Worm (Caenorhabditis elegans) whole organism, L3 larva: ENCODE data around the gene aat-3.

Experiments
- R02D3.7 ChIP-seq: fragments of 150-350 bp; optimal IDR thresholded peaks from 2 replicates; lab custom pipeline; 2014; ENCODE audit warnings: missing biosample characterization, missing genetic modification characterization
- fkh-10 ChIP-seq: sonication (generic microtip); optimal IDR thresholded peaks from 2 replicates; lab custom pipeline; 2017; ENCODE audit warnings: missing biosample characterization, missing genetic modification reagents, missing genetic modification characterization
- lin-15B ChIP-seq: fragments of 150-350 bp; optimal IDR thresholded peaks from 2 replicates; lab custom pipeline; 2014; ENCODE audit warnings: missing biosample characterization, missing genetic modification characterization
- nhr-12 ChIP-seq: fragments of 150-350 bp; optimal IDR thresholded peaks from 2 replicates; lab custom pipeline; 2014; ENCODE audit warnings: missing biosample characterization, missing genetic modification characterization
- nhr-237 ChIP-seq: fragments of 150-350 bp; optimal IDR thresholded peaks from 2 replicates; lab custom pipeline; 2014; ENCODE audit warnings: missing biosample characterization, missing genetic modification characterization
- ztf-4 ChIP-seq: fragments of 150-350 bp; optimal IDR thresholded peaks from 2 replicates; lab custom pipeline; 2014; ENCODE audit warnings: missing biosample characterization, missing genetic modification characterization

DNA sequence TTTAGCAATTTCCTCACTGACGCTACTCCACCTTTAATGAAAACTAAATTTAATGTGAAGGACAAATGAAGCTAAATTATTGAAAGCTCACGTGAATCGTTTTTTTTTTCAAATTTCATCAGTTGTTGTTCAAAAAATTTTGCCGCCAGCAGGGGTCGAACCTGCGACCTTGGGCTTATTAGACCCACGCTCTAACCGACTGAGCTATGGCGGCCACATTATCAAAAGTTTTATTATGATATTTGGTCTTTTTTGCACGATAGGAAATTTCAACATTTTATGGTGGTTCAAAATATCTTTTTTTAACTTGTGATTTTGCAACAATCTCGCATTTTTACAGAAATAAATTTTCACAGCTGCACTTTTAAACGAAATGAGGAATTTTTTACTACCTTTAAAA, 26.0 kb upstream of the aat-3 start:
- TF ChIP-seq lin-15B (tag; lab: Kevin White, UChicago): no peak
- no peak for TF ChIP-seq fkh-10
- no peak for TF ChIP-seq nhr-12
- no peak for TF ChIP-seq nhr-237 (tag; lab: Kevin White, UChicago)
- TF ChIP-seq R02D3.7 (tag; lab: Kevin White, UChicago): no peak
- no peak for TF ChIP-seq ztf-4 (tag; lab: Kevin White, UChicago)
